Worm (Caenorhabditis elegans): ENCODE measurements around the gene prcc-1.
A peak's percentile ranks its signal among the peaks of the same experiment; 100 is the strongest.

Gene prcc-1

ce11 chrIV:13066044-13066443, 27.6 kb downstream of the prcc-1 start:
- no peak for TF ChIP-seq mdl-1 (tag; optimal IDR thresholded peaks at IDR 0.05)
- TF ChIP-seq ztf-1 (GFP tag; conservative IDR thresholded peaks at IDR 0.05), result no peak
- no peak for TF ChIP-seq ztf-4 (tag; optimal IDR thresholded peaks at IDR 0.05)
- no peak for TF ChIP-seq nhr-77 (tag; optimal IDR thresholded peaks at IDR 0.05)
- TF ChIP-seq alr-1 (tag; optimal IDR thresholded peaks at IDR 0.05), result no peak
- TF ChIP-seq sma-3 (GFP tag; optimal IDR thresholded peaks at IDR 0.05), result no peak
- TF ChIP-seq Y55F3AM.14 (GFP tag; optimal IDR thresholded peaks at IDR 0.05), result no peak
- TF ChIP-seq dmd-4 (tag; optimal IDR thresholded peaks at IDR 0.05), result no peak
- no peak for TF ChIP-seq sem-4 (tag; optimal IDR thresholded peaks at IDR 0.05)
- no peak for TF ChIP-seq elt-3 (tag; optimal IDR thresholded peaks at IDR 0.05)
- TF ChIP-seq blmp-1 (tag; optimal IDR thresholded peaks at IDR 0.05; ENCODE audit: insufficient read depth), result no peak
- no peak for TF ChIP-seq nhr-21 (tag; optimal IDR thresholded peaks at IDR 0.05)
- no peak for TF ChIP-seq zag-1 (tag; optimal IDR thresholded peaks at IDR 0.05)
- TF ChIP-seq snpc-4 (tag; optimal IDR thresholded peaks at IDR 0.05), result no peak
- TF ChIP-seq nhr-237 (tag; optimal IDR thresholded peaks at IDR 0.05), result no peak
- TF ChIP-seq nhr-12 (tag; optimal IDR thresholded peaks at IDR 0.05), result no peak
- no peak for TF ChIP-seq nhr-6 (tag; optimal IDR thresholded peaks at IDR 0.05)

ce11 chrIV:13063714-13064113, 29.9 kb downstream of the prcc-1 start, which contains the start of gene scl-5:
TSS of gene scl-5 (plus strand) at chrIV:13064014.
- TF ChIP-seq elt-1 (tag; optimal IDR thresholded peaks at IDR 0.05) (no peak), unc-55 (GFP tag; optimal IDR thresholded peaks at IDR 0.05) (no peak), ztf-11 (tag; optimal IDR thresholded peaks at IDR 0.05) (no peak), nhr-77 (tag; optimal IDR thresholded peaks at IDR 0.05) (no peak), nhr-10 (tag; optimal IDR thresholded peaks at IDR 0.05) (no peak), unc-62 (GFP tag; optimal IDR thresholded peaks at IDR 0.05) (no peak), lin-11 (tag; optimal IDR thresholded peaks at IDR 0.05) (no peak), nhr-129 (tag; optimal IDR thresholded peaks at IDR 0.05) (no peak), snpc-4 (tag; optimal IDR thresholded peaks at IDR 0.05) (no peak), lin-39 (tag; optimal IDR thresholded peaks at IDR 0.05) (no peak), ztf-1 (GFP tag; conservative IDR thresholded peaks at IDR 0.05) (no peak), sma-9 (GFP tag; optimal IDR thresholded peaks at IDR 0.05) (no peak), sma-9 (tag; optimal IDR thresholded peaks at IDR 0.05) (no peak), nhr-11 (tag; optimal IDR thresholded peaks at IDR 0.05) (no peak)

- TF ChIP-seq sem-4 (tag; optimal IDR thresholded peaks at IDR 0.05) (no peak), egl-27 (tag; optimal IDR thresholded peaks at IDR 0.05) (no peak), ceh-16 (tag; optimal IDR thresholded peaks at IDR 0.05) (no peak), sma-3 (GFP tag; optimal IDR thresholded peaks at IDR 0.05) (no peak), alr-1 (tag; optimal IDR thresholded peaks at IDR 0.05) (no peak), ZK546.5 (tag; optimal IDR thresholded peaks at IDR 0.05) (no peak)
Observed at ce11 chrIV:13059284-13059683, 34.3 kb downstream of the prcc-1 start, which contains the start of gene scl-3. TSS of gene scl-3 (plus strand) at chrIV:13059584.

ce11 chrIV:13057418-13057817, 36.2 kb downstream of the prcc-1 start, which contains the start of gene scl-2:
TSS of gene scl-2 (plus strand) at chrIV:13057710.
- TF ChIP-seq mab-5 (tag; optimal IDR thresholded peaks at IDR 0.05) (no peak), gmeb-1 (tag; optimal IDR thresholded peaks at IDR 0.05) (peak; percentile 46), nhr-23 (tag; optimal IDR thresholded peaks at IDR 0.05) (no peak), F13H6.1 (tag; optimal IDR thresholded peaks at IDR 0.05) (peak; percentile 12), crh-2 (tag; optimal IDR thresholded peaks at IDR 0.05) (peak; percentile 54), skn-1 (tag; optimal IDR thresholded peaks at IDR 0.05) (peak; percentile 68), fos-1 (tag; optimal IDR thresholded peaks at IDR 0.05) (peak; percentile 98), egl-27 (tag; optimal IDR thresholded peaks at IDR 0.05) (peak; percentile 11), nhr-129 (tag; optimal IDR thresholded peaks at IDR 0.05) (peak; percentile 30), sma-9 (GFP tag; optimal IDR thresholded peaks at IDR 0.05) (peak; percentile 80), sma-9 (tag; optimal IDR thresholded peaks at IDR 0.05) (no peak), mbf-1 (tag; optimal IDR thresholded peaks at IDR 0.05) (no peak)
